Fruit fly (Drosophila melanogaster): ENCODE measurements around the gene Msp300.

The Msp300 gene

DNA sequence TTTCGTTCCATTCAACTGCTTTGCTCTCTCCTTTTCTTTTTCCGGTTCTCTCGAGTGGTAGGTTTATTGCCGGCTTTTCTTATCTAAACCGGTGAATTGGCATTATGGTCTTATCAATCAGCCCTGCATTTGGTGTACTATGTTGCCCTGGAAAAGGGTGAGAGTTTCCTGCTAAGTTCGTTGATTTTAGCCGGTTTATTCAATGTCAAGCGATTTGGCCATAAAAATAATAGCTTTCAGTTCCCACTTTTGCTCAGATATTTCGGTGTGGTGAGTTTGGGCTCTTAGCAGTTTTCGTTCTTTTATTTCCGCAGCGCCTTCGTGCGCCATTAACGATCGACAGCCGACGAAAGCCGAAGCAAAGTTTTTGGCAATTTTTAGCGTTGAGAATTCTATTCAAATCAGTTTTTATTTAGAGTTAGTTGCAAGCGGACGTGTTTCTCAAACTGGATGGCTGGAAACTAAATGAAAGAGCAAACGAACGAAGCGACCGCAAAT, 50.7 kb downstream of the Msp300 start:
- TF ChIP-seq fd96Ca (GFP tag; IDR thresholded peaks at IDR 0.05) (0 out of 3 replicates have a peak, but pooled peaks have one; percentile 19), gl (tag; optimal IDR thresholded peaks at IDR 0.05) (no peak), CG32121 (GFP tag; IDR thresholded peaks at IDR 0.05) (0 out of 2 replicates have a peak, but pooled peaks have one; percentile 25), CG4496 (GFP tag; IDR thresholded peaks at IDR 0.05) (0 out of 3 replicates have a peak, but pooled peaks have one; percentile 21)

DNA sequence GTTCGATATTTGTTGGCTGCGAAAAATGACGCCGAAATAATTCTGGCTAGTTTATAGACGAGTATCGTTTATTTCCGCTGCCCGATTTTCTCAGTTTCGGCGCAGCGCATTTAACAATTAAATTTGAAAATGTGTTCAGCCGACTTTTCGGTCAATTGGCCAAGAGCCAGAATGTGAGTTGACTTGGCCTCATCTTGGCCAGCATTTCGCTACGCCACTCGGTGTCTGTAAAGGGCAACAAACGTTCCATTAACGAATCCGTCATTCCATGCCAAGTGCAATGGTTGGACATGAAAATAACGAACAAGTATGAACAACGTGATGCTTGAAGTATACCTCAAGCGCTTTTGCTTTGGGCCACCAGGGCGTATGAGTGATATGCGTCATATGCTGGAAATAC, 52.4 kb downstream of the Msp300 start:
- TF ChIP-seq gl (tag; optimal IDR thresholded peaks at IDR 0.05) (no peak), CG14655 (GFP tag; optimal IDR thresholded peaks at IDR 0.05) (no peak), CG32121 (GFP tag; IDR thresholded peaks at IDR 0.05) (peak; percentile 53; the same call in 1 of the 2 replicates)

DNA sequence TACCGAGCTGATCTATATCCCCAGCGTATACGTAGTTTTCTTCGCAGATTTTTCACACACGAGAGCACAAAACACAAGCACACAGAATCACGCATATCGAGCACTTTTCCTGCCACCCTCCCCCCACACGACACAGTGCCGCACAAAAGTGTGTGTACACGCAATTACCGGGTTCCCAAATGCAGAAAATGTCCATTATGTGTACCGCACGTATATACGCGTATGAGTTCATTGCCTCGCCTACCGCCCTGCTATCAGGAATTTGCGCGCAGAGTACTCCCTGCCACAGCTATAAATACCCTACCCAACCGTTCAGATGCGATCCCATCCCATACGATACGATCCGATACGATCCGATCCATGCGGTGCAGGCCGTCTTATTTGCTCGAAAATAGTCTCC, 85.9 kb downstream of the Msp300 start:
- TF ChIP-seq EcR (GFP tag; optimal IDR thresholded peaks at IDR 0.05) (peak; percentile 94), CG34367 (tag; optimal IDR thresholded peaks at IDR 0.05) (no peak), CG32121 (GFP tag; IDR thresholded peaks at IDR 0.05) (peak; percentile 68), rn (GFP tag; IDR thresholded peaks at IDR 0.05) (no peak), Ets98B (GFP tag; IDR thresholded peaks at IDR 0.05) (peak; percentile 30; the same call in 1 of the 2 replicates)

DNA sequence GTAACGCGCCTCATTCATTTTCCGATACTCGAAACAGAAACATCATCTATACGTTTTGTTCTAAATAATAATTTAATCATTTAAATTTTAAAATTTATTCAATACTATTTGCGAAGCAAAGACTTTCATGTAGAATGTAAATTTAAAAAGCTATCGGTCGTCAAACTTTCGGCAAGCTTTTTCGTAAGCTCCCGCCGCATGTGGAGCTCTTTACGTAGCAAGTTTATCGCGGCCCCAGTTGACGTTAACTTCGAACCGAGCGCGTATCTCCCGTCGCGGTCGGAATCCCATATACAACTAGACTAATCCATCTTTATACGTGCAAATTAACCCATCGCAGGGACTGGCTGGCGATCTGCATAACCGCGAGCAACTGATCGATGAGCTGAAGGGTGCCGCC, 95.0 kb downstream of the Msp300 start:
- TF ChIP-seq CG15710 (tag; optimal IDR thresholded peaks at IDR 0.05) (no peak), Pif1B (GFP tag; optimal IDR thresholded peaks at IDR 0.05) (no peak), CG32121 (GFP tag; IDR thresholded peaks at IDR 0.05) (no peak), CG14655 (GFP tag; optimal IDR thresholded peaks at IDR 0.05) (no peak), CG17806 (tag; optimal IDR thresholded peaks at IDR 0.05) (no peak), CG10348 (GFP tag; IDR thresholded peaks at IDR 0.05) (no peak), Ets98B (GFP tag; IDR thresholded peaks at IDR 0.05) (no peak), gl (tag; optimal IDR thresholded peaks at IDR 0.05) (no peak), EcR (GFP tag; optimal IDR thresholded peaks at IDR 0.05) (no peak), Pif1A (GFP tag; optimal IDR thresholded peaks at IDR 0.05) (no peak), rn (GFP tag; IDR thresholded peaks at IDR 0.05) (no peak), CG9948 (tag; optimal IDR thresholded peaks at IDR 0.05) (no peak), CG12605 (GFP tag; IDR thresholded peaks at IDR 0.05) (no peak), CG4496 (GFP tag; IDR thresholded peaks at IDR 0.05) (no peak), CG8301 (tag; optimal IDR thresholded peaks at IDR 0.05) (no peak)

DNA sequence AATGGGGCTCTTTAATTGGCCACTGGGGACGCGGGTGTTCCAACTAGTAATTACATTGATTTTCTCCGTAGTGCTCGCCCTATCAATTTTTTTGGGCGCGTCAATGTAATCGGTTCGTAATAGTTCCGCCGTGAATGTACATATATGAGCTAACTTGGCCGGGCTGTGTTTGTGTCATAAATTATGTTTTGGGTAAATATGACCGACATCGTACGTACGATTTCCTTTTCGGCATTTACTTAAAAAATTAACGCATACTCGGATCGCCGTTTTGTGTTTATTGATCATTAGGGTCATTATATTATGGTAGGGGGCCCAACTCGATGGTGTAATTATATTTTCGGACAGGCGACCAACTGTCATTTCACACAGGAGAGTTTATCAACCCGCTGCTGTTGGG, 96.0 kb downstream of the Msp300 start:
- TF ChIP-seq CG13204 (GFP tag; optimal IDR thresholded peaks at IDR 0.05), result no peak
- no peak for TF ChIP-seq CG8301 (tag; optimal IDR thresholded peaks at IDR 0.05)
- TF ChIP-seq CG4496 (GFP tag; IDR thresholded peaks at IDR 0.05), result no peak
- no peak for TF ChIP-seq CG15710 (tag; optimal IDR thresholded peaks at IDR 0.05)
- no peak for TF ChIP-seq CG8159 (tag; optimal IDR thresholded peaks at IDR 0.05)
- no peak for TF ChIP-seq CG32121 (GFP tag; IDR thresholded peaks at IDR 0.05)
- TF ChIP-seq Snoo (tag; optimal IDR thresholded peaks at IDR 0.05), result no peak
- TF ChIP-seq Pif1A (GFP tag; optimal IDR thresholded peaks at IDR 0.05), result no peak

DNA sequence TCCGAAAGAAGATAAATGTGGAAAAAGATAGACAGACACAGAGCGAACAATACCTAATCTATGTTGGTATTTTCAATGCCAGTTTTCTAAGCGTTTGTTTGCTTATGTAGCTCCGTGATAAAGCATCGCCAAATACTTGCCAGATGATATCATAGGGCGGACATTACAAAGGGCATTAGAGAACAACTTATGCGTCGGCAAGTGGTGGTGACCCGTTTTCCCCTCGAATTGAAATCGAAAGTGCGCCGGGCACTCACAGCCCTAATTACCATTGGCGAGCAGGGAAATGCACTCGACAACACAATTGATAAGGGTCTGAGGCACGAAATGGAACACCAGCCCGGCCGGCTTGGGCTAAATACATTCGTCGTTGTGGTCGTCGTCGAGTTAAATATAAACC, 96.5 kb downstream of the Msp300 start:
- TF ChIP-seq CG14655 (GFP tag; optimal IDR thresholded peaks at IDR 0.05), result no peak
- no peak for TF ChIP-seq fd96Ca (GFP tag; IDR thresholded peaks at IDR 0.05)
- TF ChIP-seq Pif1B (GFP tag; optimal IDR thresholded peaks at IDR 0.05), result no peak
- no peak for TF ChIP-seq CG4496 (GFP tag; IDR thresholded peaks at IDR 0.05)
- TF ChIP-seq CG9948 (tag; optimal IDR thresholded peaks at IDR 0.05), result no peak
- no peak for TF ChIP-seq CG10348 (GFP tag; IDR thresholded peaks at IDR 0.05)
- TF ChIP-seq D1 (tag; optimal IDR thresholded peaks at IDR 0.05), result no peak
- no peak for TF ChIP-seq EcR (GFP tag; optimal IDR thresholded peaks at IDR 0.05)
- TF ChIP-seq Snoo (tag; optimal IDR thresholded peaks at IDR 0.05), result no peak
- TF ChIP-seq rn (GFP tag; IDR thresholded peaks at IDR 0.05), result no peak
- no peak for TF ChIP-seq CG13204 (GFP tag; optimal IDR thresholded peaks at IDR 0.05)
- TF ChIP-seq CG8159 (tag; optimal IDR thresholded peaks at IDR 0.05), result no peak
- TF ChIP-seq CG12605 (GFP tag; IDR thresholded peaks at IDR 0.05), result no peak
- TF ChIP-seq CG32121 (GFP tag; IDR thresholded peaks at IDR 0.05), result no peak
- no peak for TF ChIP-seq Ets98B (GFP tag; IDR thresholded peaks at IDR 0.05)
- no peak for TF ChIP-seq CG17806 (tag; optimal IDR thresholded peaks at IDR 0.05)
- TF ChIP-seq Pif1A (GFP tag; optimal IDR thresholded peaks at IDR 0.05), result no peak
- TF ChIP-seq CG15710 (tag; optimal IDR thresholded peaks at IDR 0.05), result no peak

DNA sequence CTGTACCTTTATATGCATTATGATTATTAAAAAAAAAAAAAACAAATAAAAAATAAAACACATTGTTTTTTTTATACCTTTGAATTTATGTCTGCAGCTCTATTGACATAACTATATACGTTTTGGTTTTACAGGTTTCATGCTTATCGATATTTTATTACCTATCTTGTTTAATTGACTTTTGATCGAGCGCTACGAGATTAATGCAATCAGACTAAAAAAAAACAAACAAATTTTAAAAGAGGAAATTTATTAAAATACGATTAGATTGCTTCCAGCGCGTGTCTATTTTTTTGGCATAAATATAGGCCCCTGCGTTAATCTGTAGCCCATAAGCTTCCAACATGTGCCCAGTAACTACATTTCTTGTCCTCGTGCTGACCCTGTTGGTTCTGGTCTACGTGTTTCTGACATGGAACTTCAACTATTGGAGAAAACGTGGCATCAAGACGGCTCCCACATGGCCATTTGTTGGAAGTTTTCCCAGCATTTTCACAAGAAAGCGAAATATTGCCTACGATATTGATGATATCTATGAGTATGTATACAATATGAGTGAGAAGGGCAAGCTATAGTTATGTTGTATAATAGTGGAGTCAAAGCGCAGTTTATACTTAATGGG, 106.4 kb downstream of the Msp300 start, which contains the start of gene Cyp28d2:
TSS of gene Cyp28d2 (plus strand) at position 304 of the 622 bp plus-strand sequence.
- no peak for TF ChIP-seq CG17806 (tag; optimal IDR thresholded peaks at IDR 0.05)
